Fruit fly (Drosophila melanogaster) whole organism, wandering third instar larva: Measurements from ENCODE around the gene CG15506.

Source experiments
- Abd-B ChIP-seq: fragments of >200 bp; optimal IDR thresholded peaks from 2 replicates; lab custom pipeline; 2017; ENCODE audit warnings: missing biosample characterization, missing genetic modification characterization
- CG32264 ChIP-seq: fragments of 200-800 bp; sonication (Bioruptor generic); optimal IDR thresholded peaks from 2 replicates; lab custom pipeline; 2016; ENCODE audit warnings: missing biosample characterization, missing genetic modification characterization
- CG9705 ChIP-seq: fragments of 200-800 bp; sonication (Bioruptor generic); optimal IDR thresholded peaks from 2 replicates; lab custom pipeline; 2018; ENCODE audit warnings: missing biosample characterization, mild to moderate bottlenecking, missing genetic modification characterization
- CrebA ChIP-seq: fragments of 200-800 bp; sonication (Bioruptor generic); optimal IDR thresholded peaks from 2 replicates; lab custom pipeline; 2016; ENCODE audit warnings: missing biosample characterization, mild to moderate bottlenecking, missing genetic modification characterization, borderline replicate concordance
- Dfd ChIP-seq: fragments of >200 bp; optimal IDR thresholded peaks from 2 replicates; lab custom pipeline; 2017; ENCODE audit warnings: missing biosample characterization, missing genetic modification characterization
- Dif ChIP-seq: fragments of 200-275, 200-300 bp; sonication (Bioruptor generic); optimal IDR thresholded peaks from 2 replicates; lab custom pipeline; 2018; ENCODE audit warnings: missing biosample characterization, missing genetic modification characterization; ENCODE audit not compliant: partially characterized antibody
- GATAd ChIP-seq: sonication (Bioruptor generic); optimal IDR thresholded peaks from 2 replicates; lab custom pipeline; 2016; ENCODE audit warnings: missing biosample characterization, missing genetic modification characterization
- HLH106 ChIP-seq: fragments of 200-800 bp; optimal IDR thresholded peaks from 3 replicates; lab custom pipeline; 2019; ENCODE audit warnings: missing biosample characterization, mild to moderate bottlenecking, missing genetic modification characterization, moderate library complexity
- Hnf4 ChIP-seq: fragments of 200-800 bp; sonication (Bioruptor generic); optimal IDR thresholded peaks from 2 replicates; lab custom pipeline; 2016; ENCODE audit warnings: missing biosample characterization, mild to moderate bottlenecking, missing genetic modification characterization
- Hr78 ChIP-seq: fragments of >200 bp; optimal IDR thresholded peaks from 2 replicates; lab custom pipeline; 2017; ENCODE audit warnings: missing biosample characterization, missing genetic modification characterization
- Hr83 ChIP-seq: fragments of 200-300 bp; sonication (Bioruptor generic); optimal IDR thresholded peaks from 2 replicates; lab custom pipeline; 2016; ENCODE audit warnings: missing biosample characterization, mild to moderate bottlenecking, missing genetic modification characterization, moderate library complexity; ENCODE audit not compliant: poor library complexity, severe bottlenecking
- Jra ChIP-seq: sonication (Bioruptor generic); optimal IDR thresholded peaks from 2 replicates; lab custom pipeline; 2016; ENCODE audit warnings: missing biosample characterization, missing genetic modification characterization
- Mio ChIP-seq: sonication (Bioruptor generic); optimal IDR thresholded peaks from 2 replicates; lab custom pipeline; 2016; ENCODE audit warnings: missing biosample characterization, missing genetic modification characterization
- Myc ChIP-seq: fragments of >200 bp; optimal IDR thresholded peaks from 2 replicates; lab custom pipeline; 2017
- N ChIP-seq: fragments of >200 bp; optimal IDR thresholded peaks from 2 replicates; lab custom pipeline; 2018; ENCODE audit warnings: missing biosample characterization, missing external identifiers, missing genetic modification characterization
- OdsH ChIP-seq: fragments of 200-800 bp; sonication (Bioruptor generic); optimal IDR thresholded peaks from 2 replicates; lab custom pipeline; 2016; ENCODE audit warnings: missing biosample characterization, mild to moderate bottlenecking, missing genetic modification characterization
- Rel ChIP-seq, 2 experiments: fragments of 200-800 bp; sonication (Bioruptor generic) in 1 of 2; optimal IDR thresholded peaks; 2 replicates in 1 of 2; 3 replicates in 1 of 2; lab custom pipeline; 2016 to 2019; ENCODE audit warnings: mild to moderate bottlenecking in 2 of 2, missing biosample characterization in 2 of 2, missing genetic modification characterization in 2 of 2, moderate library complexity in 1 of 2
- Sp1 ChIP-seq: fragments of 200-800 bp; sonication (Bioruptor generic); optimal IDR thresholded peaks from 3 replicates; lab custom pipeline; 2019; ENCODE audit warnings: missing biosample characterization, mild to moderate bottlenecking, missing genetic modification characterization, moderate library complexity
- Vsx2 ChIP-seq: fragments of 200-300, 225-300 bp; sonication (Bioruptor generic); optimal IDR thresholded peaks from 2 replicates; lab custom pipeline; 2018; ENCODE audit warnings: missing biosample characterization, missing genetic modification characterization; ENCODE audit not compliant: partially characterized antibody
- br ChIP-seq: fragments of 200-800 bp; sonication (Bioruptor generic); optimal IDR thresholded peaks from 2 replicates; lab custom pipeline; 2016; ENCODE audit warnings: missing biosample characterization, missing genetic modification characterization
- brk ChIP-seq: fragments of 200-800 bp; sonication (Bioruptor generic); optimal IDR thresholded peaks from 2 replicates; lab custom pipeline; 2016; ENCODE audit warnings: missing biosample characterization, mild to moderate bottlenecking, missing genetic modification characterization
- dl ChIP-seq, 2 experiments: fragments of 175-275, 200-275 bp in 1 of 2; fragments of 200-275 bp in 1 of 2; sonication (Bioruptor generic); optimal IDR thresholded peaks; lab custom pipeline; 2018; ENCODE audit warnings: mild to moderate bottlenecking in 2 of 2, missing biosample characterization in 2 of 2, missing genetic modification characterization in 2 of 2, moderate library complexity in 2 of 2; ENCODE audit not compliant: partially characterized antibody in 2 of 2, insufficient read depth in 1 of 2
- dmrt93B ChIP-seq: fragments of 200-800 bp; sonication (Bioruptor generic); optimal IDR thresholded peaks from 2 replicates; lab custom pipeline; 2018; ENCODE audit warnings: missing biosample characterization, mild to moderate bottlenecking, missing genetic modification characterization
- dsf ChIP-seq: sonication (Bioruptor generic); optimal IDR thresholded peaks from 2 replicates; lab custom pipeline; 2016; ENCODE audit warnings: missing biosample characterization, missing genetic modification characterization, borderline replicate concordance
- ey ChIP-seq: fragments of 200-800 bp; sonication (Bioruptor generic); optimal IDR thresholded peaks from 2 replicates; lab custom pipeline; 2016; ENCODE audit warnings: missing biosample characterization, missing genetic modification characterization
- foxo ChIP-seq, 2 experiments: fragments of 200-800 bp; sonication (Bioruptor generic); optimal IDR thresholded peaks; 2 replicates in 1 of 2; 3 replicates in 1 of 2; lab custom pipeline; 2016 to 2017; ENCODE audit warnings: missing biosample characterization in 2 of 2, missing genetic modification characterization in 2 of 2
- fru ChIP-seq: fragments of 200-800 bp; sonication (Bioruptor generic); optimal IDR thresholded peaks from 3 replicates; lab custom pipeline; 2016; ENCODE audit warnings: missing biosample characterization, mild to moderate bottlenecking, missing genetic modification characterization
- h ChIP-seq: fragments of 200-800 bp; sonication (Bioruptor generic); optimal IDR thresholded peaks from 3 replicates; lab custom pipeline; 2016; ENCODE audit warnings: missing biosample characterization, mild to moderate bottlenecking, missing genetic modification characterization
- jim ChIP-seq: fragments of 175-275, 200-325 bp; sonication (Bioruptor generic); optimal IDR thresholded peaks from 2 replicates; lab custom pipeline; 2016; ENCODE audit warnings: missing biosample characterization, mild to moderate bottlenecking, missing genetic modification characterization
- lola ChIP-seq: fragments of >200 bp; optimal IDR thresholded peaks from 2 replicates; lab custom pipeline; 2017; ENCODE audit warnings: missing biosample characterization, missing genetic modification characterization
- pan ChIP-seq: fragments of >200 bp; optimal IDR thresholded peaks from 2 replicates; lab custom pipeline; 2017
- psq ChIP-seq: fragments of 200-800 bp; sonication (Bioruptor generic); optimal IDR thresholded peaks from 3 replicates; lab custom pipeline; 2017; ENCODE audit warnings: missing biosample characterization, mild to moderate bottlenecking, missing genetic modification characterization, moderate library complexity
- rgr ChIP-seq: fragments of 200-800 bp; sonication (Bioruptor generic); optimal IDR thresholded peaks from 3 replicates; lab custom pipeline; 2016; ENCODE audit warnings: missing biosample characterization, mild to moderate bottlenecking, missing genetic modification characterization
- sage ChIP-seq: fragments of 200-800 bp; sonication (Bioruptor generic); optimal IDR thresholded peaks from 2 replicates; lab custom pipeline; 2016; ENCODE audit warnings: missing biosample characterization, mild to moderate bottlenecking, missing genetic modification characterization
- sv ChIP-seq: fragments of 200-800 bp; sonication (Bioruptor generic); optimal IDR thresholded peaks from 3 replicates; lab custom pipeline; 2016; ENCODE audit warnings: missing biosample characterization, missing genetic modification characterization
- tai ChIP-seq: sonication (Bioruptor generic); optimal IDR thresholded peaks from 2 replicates; lab custom pipeline; 2016; ENCODE audit warnings: missing biosample characterization, missing genetic modification characterization
- usp ChIP-seq: fragments of >200 bp; optimal IDR thresholded peaks from 2 replicates; lab custom pipeline; 2017; ENCODE audit warnings: missing biosample characterization, missing genetic modification characterization
- woc ChIP-seq: sonication (Bioruptor generic); optimal IDR thresholded peaks from 2 replicates; lab custom pipeline; 2016; ENCODE audit warnings: missing biosample characterization, mild to moderate bottlenecking, missing genetic modification characterization

Gene CG15506

dm6 chr3R:29762297-29762696 is 43.8 kb downstream of the CG15506 start (continued):
- TF ChIP-seq ey (GFP tag; lab: Kevin White, UChicago) (no peak), usp (GFP tag; lab: Kevin White, UChicago) (no peak), Rel (GFP tag; optimal IDR thresholded peaks at IDR 0.05; lab: Kevin White, UChicago) (no peak), Rel (tag; optimal IDR thresholded peaks at IDR 0.05; lab: Kevin White, UChicago) (no peak), psq (GFP tag; lab: Kevin White, UChicago) (no peak), Jra (GFP tag; lab: Kevin White, UChicago) (no peak), jim (no peak), Hnf4 (GFP tag; lab: Kevin White, UChicago) (no peak), Hr78 (GFP tag; lab: Kevin White, UChicago) (no peak), br (GFP tag; lab: Kevin White, UChicago) (peak; percentile 15), foxo (GFP tag; optimal IDR thresholded peaks at IDR 0.05; lab: Kevin White, UChicago) (peak in 1 of 2 experiments; percentile 53)

- peak; percentile 71 to 98 for TF ChIP-seq foxo (GFP tag; optimal IDR thresholded peaks at IDR 0.05; lab: Kevin White, UChicago)
- peak; percentile 96 for TF ChIP-seq rgr (GFP tag; lab: Kevin White, UChicago)
- TF ChIP-seq h (GFP tag; lab: Kevin White, UChicago) = peak; percentile 99
- TF ChIP-seq N = no peak
- TF ChIP-seq Abd-B = no peak
- TF ChIP-seq dsf (GFP tag; lab: Kevin White, UChicago) = peak; percentile 88
- TF ChIP-seq Jra (GFP tag; lab: Kevin White, UChicago) = peak; percentile 94
- TF ChIP-seq Hnf4 (GFP tag; lab: Kevin White, UChicago) = peak; percentile 97
- no peak for TF ChIP-seq Hr83
- TF ChIP-seq Vsx2 = no peak
- TF ChIP-seq pan (lab: Kevin White, UChicago) = no peak
- peak; percentile 98 for TF ChIP-seq ey (GFP tag; lab: Kevin White, UChicago)
- peak; percentile 95 for TF ChIP-seq CG32264
- TF ChIP-seq Myc = no peak
- TF ChIP-seq Dif (GFP tag; lab: Kevin White, UChicago) = no peak
- peak; percentile 97 for TF ChIP-seq HLH106
- TF ChIP-seq Mio = peak; percentile 80
- TF ChIP-seq tai (GFP tag; lab: Kevin White, UChicago) = peak; percentile 97
- peak; percentile 97 for TF ChIP-seq OdsH (GFP tag; lab: Kevin White, UChicago)
- peak; percentile 92 for TF ChIP-seq GATAd (GFP tag; lab: Kevin White, UChicago)
- peak; percentile 93 for TF ChIP-seq brk (GFP tag; lab: Kevin White, UChicago)
- no peak for TF ChIP-seq jim
- TF ChIP-seq woc = peak; percentile 93
- TF ChIP-seq usp (GFP tag; lab: Kevin White, UChicago) = no peak
- TF ChIP-seq sv (GFP tag; lab: Kevin White, UChicago) = no peak
- no peak for TF ChIP-seq lola (GFP tag; lab: Kevin White, UChicago)
- TF ChIP-seq CG9705 (GFP tag; lab: Kevin White, UChicago) = peak; percentile 92
- peak; percentile 64 for TF ChIP-seq Rel (GFP tag; optimal IDR thresholded peaks at IDR 0.05; lab: Kevin White, UChicago)
- peak; percentile 85 for TF ChIP-seq Rel (tag; optimal IDR thresholded peaks at IDR 0.05; lab: Kevin White, UChicago)
- no peak for TF ChIP-seq dl (GFP tag; optimal IDR thresholded peaks at IDR 0.05; lab: Kevin White, UChicago; ENCODE audit: insufficient read depth in 1 of 2, partially characterized antibody in 2 of 2)
- peak; percentile 96 for TF ChIP-seq sage (GFP tag; lab: Kevin White, UChicago)
- peak; percentile 97 for TF ChIP-seq Sp1 (GFP tag; lab: Kevin White, UChicago)
- no peak for TF ChIP-seq Hr78 (GFP tag; lab: Kevin White, UChicago)
- peak; percentile 98 for TF ChIP-seq br (GFP tag; lab: Kevin White, UChicago)
- TF ChIP-seq fru (GFP tag; lab: Kevin White, UChicago) = peak; percentile 96
- peak; percentile 94 for TF ChIP-seq psq (GFP tag; lab: Kevin White, UChicago)
- peak; percentile 69 for TF ChIP-seq CrebA
- TF ChIP-seq dmrt93B (GFP tag; lab: Kevin White, UChicago) = peak; percentile 96
- TF ChIP-seq Dfd = peak; percentile 7
These were observed 44.7 kb downstream of the CG15506 start for dm6 chr3R:29763154-29763553.
